Worm (Caenorhabditis elegans): ENCODE data around the gene T25E4.1.

ce11 chrII:5585788-5586187, 7.7 kb downstream of the T25E4.1 start, which contains the start of gene lys-8:
- TF ChIP-seq nhr-28 (tag; optimal IDR thresholded peaks at IDR 0.05) (no peak), unc-62 (GFP tag; optimal IDR thresholded peaks at IDR 0.05) (no peak), nhr-76 (tag; optimal IDR thresholded peaks at IDR 0.05) (no peak), nhr-12 (tag; optimal IDR thresholded peaks at IDR 0.05) (no peak), cnd-1 (tag; optimal IDR thresholded peaks at IDR 0.05) (no peak), snpc-4 (tag; optimal IDR thresholded peaks at IDR 0.05) (no peak)
